Worm (Caenorhabditis elegans) whole organism, early embryonic: ENCODE data around the gene fbxc-7.

Experiments used
- B0310.2 ChIP-seq: sonication (generic microtip); optimal IDR thresholded peaks from 2 replicates; lab custom pipeline; 2016; ENCODE audit warnings: mild to moderate bottlenecking, missing genetic modification characterization, missing compliant biosample characterization
- F13C5.2 ChIP-seq: sonication (generic microtip); optimal IDR thresholded peaks from 2 replicates; lab custom pipeline; 2017; ENCODE audit warnings: mild to moderate bottlenecking, missing genetic modification characterization, inconsistent platforms, missing compliant biosample characterization
- aly-1 ChIP-seq: sonication (generic microtip); optimal IDR thresholded peaks from 2 replicates; lab custom pipeline; 2016; ENCODE audit warnings: missing genetic modification characterization, missing compliant biosample characterization
- ama-1 ChIP-seq: fragments of 150-350 bp; optimal IDR thresholded peaks from 2 replicates; lab custom pipeline; 2014
- ceh-13 ChIP-seq: fragments of 200-800 bp; sonication (Bioruptor generic); optimal IDR thresholded peaks from 2 replicates; lab custom pipeline; 2018; ENCODE audit warnings: mild to moderate bottlenecking, missing genetic modification characterization, missing compliant biosample characterization
- ets-7 ChIP-seq: sonication (generic microtip); optimal IDR thresholded peaks from 2 replicates; lab custom pipeline; 2016; ENCODE audit warnings: missing genotype, missing genetic modification characterization, missing compliant biosample characterization
- hmg-4 ChIP-seq: fragments of 200-800 bp; sonication (Bioruptor generic); optimal IDR thresholded peaks from 2 replicates; lab custom pipeline; 2018; ENCODE audit warnings: mild to moderate bottlenecking, missing genetic modification characterization, missing compliant biosample characterization
- pes-1 ChIP-seq: fragments of 200-800 bp; sonication (Bioruptor generic); IDR thresholded peaks from 2 replicates; pipeline ENCODE4 v1.3.6; 2022; ENCODE audit warnings: missing genetic modification reagents, missing genetic modification characterization, missing compliant biosample characterization
- scrt-1 ChIP-seq: fragments of 200-800 bp; sonication (Bioruptor generic); IDR thresholded peaks from 2 replicates; pipeline ENCODE4 v1.3.6; 2022; ENCODE audit warnings: missing genetic modification characterization, missing compliant biosample characterization
- tbx-37 ChIP-seq: fragments of 200-800 bp; sonication (Bioruptor generic); conservative IDR thresholded peaks from 2 replicates; pipeline ENCODE4 v1.3.6; 2022; ENCODE audit warnings: missing genetic modification reagents, missing genetic modification characterization, missing compliant biosample characterization

DNA sequence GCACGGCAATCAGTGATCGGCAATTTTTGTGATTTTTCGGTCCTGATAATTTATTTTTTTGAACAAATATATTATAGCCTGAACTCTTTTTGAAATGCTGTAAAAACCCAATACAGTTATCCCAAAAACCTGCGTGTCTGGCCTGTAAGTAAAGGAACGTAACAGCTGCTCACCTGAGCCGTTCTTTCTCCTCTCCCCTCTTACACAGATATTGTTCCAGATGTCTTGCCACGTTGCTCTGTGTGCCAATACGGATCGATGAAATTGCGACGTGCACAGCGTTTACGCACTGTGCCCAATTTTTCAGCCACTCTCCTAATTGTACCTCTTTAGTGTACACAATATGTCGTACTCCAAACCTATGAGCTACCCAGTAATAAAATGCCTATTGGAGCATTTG is 3.9 kb downstream of the fbxc-7 start, which contains the start of gene sdz-4:
- no peak for TF ChIP-seq aly-1 (tag; lab: Kevin White, UChicago)
- TF ChIP-seq ets-7 (tag; lab: Kevin White, UChicago): no peak
- TF ChIP-seq F13C5.2 (tag; lab: Kevin White, UChicago): no peak
- TF ChIP-seq B0310.2 (tag; lab: Kevin White, UChicago): no peak
- TF ChIP-seq ama-1: no peak
- no peak for TF ChIP-seq scrt-1 (GFP tag; lab: Robert Waterston, UW)
- TF ChIP-seq ceh-13: no peak
- no peak for TF ChIP-seq pes-1 (GFP tag; lab: Robert Waterston, UW)
- TF ChIP-seq tbx-37 (GFP tag; lab: Robert Waterston, UW): no peak
- no peak for TF ChIP-seq hmg-4 (GFP tag; lab: Kevin White, UChicago)
